Fruit fly (Drosophila melanogaster): ENCODE measurements around the gene CG31643.

DNA sequence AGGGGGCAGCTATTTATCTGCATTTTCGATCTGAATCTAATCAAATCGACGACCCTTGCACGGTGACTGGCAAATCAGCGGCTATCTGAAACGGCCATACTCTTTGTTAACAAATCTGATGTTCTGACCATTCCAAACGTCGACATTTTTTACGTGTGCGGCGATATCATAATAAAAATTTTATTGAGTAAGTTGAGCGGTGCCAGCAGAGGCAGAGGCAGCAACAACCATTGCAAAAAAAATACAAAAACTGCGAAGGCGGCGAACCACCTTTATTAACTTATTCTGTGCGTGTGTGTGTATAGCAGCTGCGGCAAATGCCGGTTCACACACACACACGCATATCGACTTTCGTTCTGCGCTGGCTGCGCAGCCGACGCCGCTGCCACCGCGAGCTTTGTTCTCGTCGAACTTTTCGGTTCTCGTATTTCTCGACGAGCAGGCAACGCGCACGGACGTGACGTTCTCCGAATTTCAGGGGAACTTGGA, 44.3 kb downstream of the CG31643 start, which contains the start of gene Kr-h1:
- TF ChIP-seq Sox100B (GFP tag; optimal IDR thresholded peaks at IDR 0.05) (no peak), HLH4C (GFP tag; IDR thresholded peaks at IDR 0.05; ENCODE audit: partially characterized antibody) (no peak), salm (tag; optimal IDR thresholded peaks at IDR 0.05) (no peak), jigr1 (GFP tag; IDR thresholded peaks at IDR 0.05) (no peak)

Data from whole organism, embryonic.